Worm (Caenorhabditis elegans): Measurements from ENCODE around the gene C13A2.4.

Gene C13A2.4

DNA sequence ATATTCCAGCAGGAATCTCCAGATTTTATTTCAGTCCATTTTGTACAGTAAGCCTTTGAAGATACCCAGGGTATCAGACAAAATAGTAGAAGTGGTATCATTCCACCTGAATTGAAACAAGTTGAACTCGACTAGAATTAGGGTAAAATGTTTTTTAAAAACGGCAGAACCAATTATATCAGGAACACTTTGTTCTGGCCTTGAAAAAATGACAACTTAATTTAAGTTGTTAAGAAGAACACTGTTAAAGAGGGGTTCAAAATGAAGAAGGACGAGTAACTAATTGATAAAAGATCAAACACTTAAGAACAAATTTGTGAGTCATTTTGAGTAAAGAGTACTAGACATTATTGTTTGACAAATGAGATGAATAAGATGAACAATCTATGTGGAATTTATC, 41.7 kb downstream of the C13A2.4 start, which contains the start of gene lmd-4:
TSS of gene lmd-4 (minus strand) at position 101 of the 400 bp plus-strand sequence.
- no peak for TF ChIP-seq efl-1 (optimal IDR thresholded peaks at IDR 0.05)
- TF ChIP-seq efl-1 (GFP tag; optimal IDR thresholded peaks at IDR 0.05 in 1 of 2), result peak in 1 of 2 experiments; percentile 17
- no peak for TF ChIP-seq hlh-17 (GFP tag; optimal IDR thresholded peaks at IDR 0.05; ENCODE audit: borderline replicate concordance)

DNA sequence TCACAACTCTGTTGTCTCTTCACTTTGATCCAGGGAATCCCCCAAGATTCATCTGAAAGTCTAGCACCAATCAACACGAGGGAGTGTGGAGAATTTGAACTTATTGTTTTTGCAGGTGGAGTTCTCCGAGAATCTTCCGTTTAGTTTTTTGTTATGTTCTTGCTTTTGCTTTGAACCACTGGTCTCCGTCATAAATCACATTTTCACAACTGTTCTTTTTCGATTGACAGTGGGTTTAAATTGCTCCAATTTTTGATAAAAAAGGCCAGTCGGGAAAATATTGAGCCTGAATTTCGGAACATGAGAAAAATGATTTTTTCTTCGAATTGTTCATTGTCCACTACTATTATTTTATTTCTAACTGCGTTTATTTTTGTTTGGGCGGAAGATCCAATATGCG, 42.7 kb downstream of the C13A2.4 start, which contains the start of gene F10G2.10:
TSS of gene F10G2.10 (plus strand) at position 301 of the 400 bp plus-strand sequence.
- TF ChIP-seq unc-30 (tag; optimal IDR thresholded peaks at IDR 0.05) (no peak), hpl-2 (GFP tag; optimal IDR thresholded peaks at IDR 0.05) (no peak), efl-3 (GFP tag; optimal IDR thresholded peaks at IDR 0.05) (no peak), aly-2 (tag; optimal IDR thresholded peaks at IDR 0.05) (no peak), jun-1 (tag; optimal IDR thresholded peaks at IDR 0.05) (no peak), unc-86 (tag; optimal IDR thresholded peaks at IDR 0.05) (no peak), lsy-2 (tag; optimal IDR thresholded peaks at IDR 0.05) (no peak)

DNA sequence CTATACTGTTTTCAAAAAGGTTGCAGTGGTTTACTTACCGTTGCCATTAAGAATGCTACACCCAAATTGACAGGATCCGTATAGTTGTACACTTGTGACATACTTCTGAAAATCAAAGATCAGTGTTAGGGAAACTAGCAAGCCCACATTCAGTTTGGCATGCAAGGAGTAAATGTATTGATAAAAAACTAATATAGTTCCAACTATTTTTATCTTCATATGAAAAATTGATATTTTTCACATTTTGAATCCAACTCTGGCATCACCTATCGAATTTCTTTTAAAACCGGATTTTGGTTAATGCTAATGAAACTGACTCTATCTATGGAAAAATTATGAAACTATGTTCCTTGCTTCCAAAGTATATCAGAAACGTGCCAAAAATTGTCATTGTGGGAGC, 46.1 kb downstream of the C13A2.4 start, which contains the start of gene srx-92:
TSS of gene srx-92 (minus strand) at position 101 of the 400 bp plus-strand sequence.
- TF ChIP-seq ceh-8 (GFP tag; optimal IDR thresholded peaks at IDR 0.05) (no peak), tbx-2 (tag; optimal IDR thresholded peaks at IDR 0.05) (no peak), isw-1 (GFP tag; IDR thresholded peaks at IDR 0.05) (no peak), unc-130 (tag; optimal IDR thresholded peaks at IDR 0.05) (no peak), unc-86 (tag; optimal IDR thresholded peaks at IDR 0.05) (no peak), fos-1 (tag; optimal IDR thresholded peaks at IDR 0.05) (no peak), ces-1 (GFP tag; optimal IDR thresholded peaks at IDR 0.05) (no peak), nhr-11 (tag; optimal IDR thresholded peaks at IDR 0.05) (no peak), aha-1 (tag; optimal IDR thresholded peaks at IDR 0.05) (no peak), zip-4 (GFP tag; optimal IDR thresholded peaks at IDR 0.05) (no peak), zag-1 (tag; optimal IDR thresholded peaks at IDR 0.05) (no peak), ets-5 (GFP tag; IDR thresholded peaks at IDR 0.05) (no peak)

DNA sequence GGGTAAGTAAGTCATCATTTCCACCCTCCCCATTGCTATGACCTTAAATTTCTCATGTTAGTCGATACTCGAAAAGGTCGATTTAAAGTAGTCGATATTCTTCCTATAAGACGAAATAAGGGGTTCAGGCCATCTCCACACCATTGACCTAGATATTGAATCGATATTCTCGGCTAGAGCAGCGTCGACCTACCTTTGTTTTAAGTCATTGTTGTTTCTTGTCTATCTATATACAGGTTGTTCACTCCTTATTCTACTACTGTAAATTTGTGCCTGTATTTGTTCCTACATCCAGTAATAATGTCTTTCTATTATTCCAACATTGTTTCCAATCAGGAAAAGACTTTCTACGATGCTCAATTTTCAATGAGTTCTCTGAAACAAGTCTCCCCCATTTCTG, 47.7 kb downstream of the C13A2.4 start, which contains the start of gene F10G2.4:
TSS of gene F10G2.4 (plus strand) at position 301 of the 400 bp plus-strand sequence.
- no peak for TF ChIP-seq ceh-90 (tag; optimal IDR thresholded peaks at IDR 0.05)
- no peak for TF ChIP-seq swsn-7 (tag; optimal IDR thresholded peaks at IDR 0.05)
- no peak for TF ChIP-seq efl-1 (optimal IDR thresholded peaks at IDR 0.05)
- no peak for TF ChIP-seq efl-1 (GFP tag; optimal IDR thresholded peaks at IDR 0.05 in 1 of 2)
- TF ChIP-seq nhr-77 (tag; optimal IDR thresholded peaks at IDR 0.05), result no peak
- no peak for TF ChIP-seq egl-27 (tag; optimal IDR thresholded peaks at IDR 0.05)

DNA sequence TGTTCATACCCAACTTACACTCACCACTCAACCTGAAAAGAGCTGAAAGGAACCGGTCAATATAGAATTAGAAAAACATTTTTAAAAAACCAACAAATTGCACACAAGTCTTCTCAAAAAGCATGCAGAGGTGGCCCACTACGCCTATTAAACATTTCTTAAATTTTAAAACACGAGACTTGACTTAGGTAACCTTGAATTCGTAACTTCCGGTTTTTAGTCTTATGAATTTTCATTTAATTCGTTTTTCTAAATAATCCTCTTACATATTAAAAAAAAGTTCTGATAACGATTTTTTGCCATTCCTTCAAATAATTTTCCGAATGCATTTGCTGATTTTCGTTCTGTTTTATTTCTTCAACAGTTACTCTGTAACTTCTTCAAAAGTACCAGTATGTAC, 48.9 kb downstream of the C13A2.4 start, which contains the start of gene clec-7:
TSS of gene clec-7 (plus strand) at position 301 of the 400 bp plus-strand sequence.
- TF ChIP-seq alr-1 (tag; optimal IDR thresholded peaks at IDR 0.05; ENCODE audit: borderline replicate concordance), result no peak

Measured in whole organism, L1 larva.